Worm (Caenorhabditis elegans) whole organism, late embryonic: Measurements from ENCODE around the gene R12C12.6.

ENCODE experiments used
- ceh-48 ChIP-seq: sonication (generic microtip); optimal IDR thresholded peaks from 2 replicates; lab custom pipeline; 2016; ENCODE audit warnings: missing genetic modification characterization, inconsistent platforms, missing compliant biosample characterization
- pha-4 ChIP-seq: fragments of 150-350 bp; optimal IDR thresholded peaks from 2 replicates; lab custom pipeline; 2018; ENCODE audit warnings: missing biosample characterization, missing genetic modification reagents, missing genetic modification characterization
- pqm-1 ChIP-seq: sonication (generic microtip); optimal IDR thresholded peaks from 2 replicates; lab custom pipeline; 2016; ENCODE audit warnings: missing genetic modification characterization, missing compliant biosample characterization
- unc-3 ChIP-seq, 2 experiments: fragments of 200-800 bp in 1 of 2; sonication (Bioruptor generic) in 1 of 2; sonication (generic microtip) in 1 of 2; conservative IDR thresholded peaks in 1 of 2; optimal IDR thresholded peaks in 1 of 2; 2 replicates each; pipeline versions ENCODE4 v1.3.6 to Lab custom; 2016 to 2022; ENCODE audit warnings: missing compliant biosample characterization in 2 of 2, missing genetic modification characterization in 2 of 2, missing genetic modification reagents in 1 of 2

- no peak for TF ChIP-seq pha-4
- TF ChIP-seq pqm-1 (tag; lab: Kevin White, UChicago): no peak
- no peak for TF ChIP-seq ceh-48
- TF ChIP-seq unc-3 (GFP tag; conservative IDR thresholded peaks at IDR 0.05; lab: Robert Waterston, UW): no peak
- no peak for TF ChIP-seq unc-3 (tag; optimal IDR thresholded peaks at IDR 0.05; lab: Kevin White, UChicago)
Observed at ce11 chrII:6025647-6026046, 22.0 kb downstream of the R12C12.6 start.
